Fruit fly (Drosophila melanogaster): Measurements from ENCODE around the gene tplus3b.

Gene tplus3b

DNA sequence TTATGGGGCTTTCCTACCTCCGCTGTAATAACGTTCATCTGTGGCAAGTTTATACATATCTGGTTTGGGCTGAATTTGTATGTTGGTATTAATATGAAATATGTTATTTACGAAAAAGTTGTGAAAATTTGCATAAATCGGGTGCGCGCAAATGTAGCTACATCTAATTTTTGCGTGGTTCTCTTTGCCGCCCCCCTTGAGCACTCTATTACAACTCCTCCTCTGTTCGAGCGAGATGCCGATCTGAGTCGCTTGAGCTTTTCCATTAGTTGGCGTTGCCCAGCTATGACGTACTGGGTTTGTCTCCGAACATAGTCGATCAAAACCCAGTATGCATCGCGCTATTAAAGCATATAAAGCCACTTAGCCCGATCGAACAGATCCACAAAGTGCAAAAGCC is 4.5 kb upstream of the tplus3b start, which contains the start of gene CG6675:
TSS of gene CG6675 (plus strand) at position 301 of the 400 bp plus-strand sequence.
- no peak for TF ChIP-seq noc (tag; optimal IDR thresholded peaks at IDR 0.05)

dm6 chr2L:22107204-22107603 is 3.0 kb upstream of the tplus3b start, which contains the start of gene CG10834:
TSS of gene CG10834 (minus strand) at chr2L:22107304.
- no peak for TF ChIP-seq noc (tag; optimal IDR thresholded peaks at IDR 0.05)

DNA sequence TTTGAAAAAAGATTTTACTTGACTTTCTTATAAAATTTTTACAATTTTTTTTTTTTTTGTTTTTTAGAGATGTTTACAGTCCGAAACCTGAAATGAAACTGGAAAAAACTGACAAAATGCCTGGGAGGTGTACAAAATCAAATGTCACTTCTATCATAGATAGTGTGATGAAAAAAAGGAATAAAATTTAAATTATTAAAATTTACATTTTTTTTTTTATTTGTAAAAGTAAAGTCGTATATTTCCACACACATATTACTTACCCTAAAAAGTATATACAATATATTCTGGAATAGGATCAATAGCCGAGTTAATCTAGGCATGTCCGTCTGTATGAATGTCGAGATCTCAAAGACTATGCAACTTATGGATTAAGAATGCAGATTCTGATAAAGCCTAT is 1.2 kb upstream of the tplus3b start, which contains the start of gene CG15219:
TSS of gene CG15219 (minus strand) at position 101 of the 400 bp plus-strand sequence.
- TF ChIP-seq noc (tag; optimal IDR thresholded peaks at IDR 0.05) = no peak

- TF ChIP-seq noc (tag; optimal IDR thresholded peaks at IDR 0.05) = no peak
Measured at dm6 chr2L:22079332-22079731, 24.9 kb downstream of the tplus3b start, which contains the start of gene ttm3. TSS of gene ttm3 (plus strand) at chr2L:22079632.

dm6 chr2L:22070844-22071243 is 33.4 kb downstream of the tplus3b start, which contains the start of gene tplus3a:
TSS of gene tplus3a (plus strand) at chr2L:22071144.
- no peak for TF ChIP-seq noc (tag; optimal IDR thresholded peaks at IDR 0.05)

- TF ChIP-seq noc (tag; optimal IDR thresholded peaks at IDR 0.05) = no peak
Measured at dm6 chr2L:22065243-22065642, 39.0 kb downstream of the tplus3b start, which contains the start of gene CG42597. TSS of gene CG42597 (minus strand) at chr2L:22065343.

dm6 chr2L:22059852-22060251 is 44.3 kb downstream of the tplus3b start:
- no peak for TF ChIP-seq noc (tag; optimal IDR thresholded peaks at IDR 0.05)

DNA sequence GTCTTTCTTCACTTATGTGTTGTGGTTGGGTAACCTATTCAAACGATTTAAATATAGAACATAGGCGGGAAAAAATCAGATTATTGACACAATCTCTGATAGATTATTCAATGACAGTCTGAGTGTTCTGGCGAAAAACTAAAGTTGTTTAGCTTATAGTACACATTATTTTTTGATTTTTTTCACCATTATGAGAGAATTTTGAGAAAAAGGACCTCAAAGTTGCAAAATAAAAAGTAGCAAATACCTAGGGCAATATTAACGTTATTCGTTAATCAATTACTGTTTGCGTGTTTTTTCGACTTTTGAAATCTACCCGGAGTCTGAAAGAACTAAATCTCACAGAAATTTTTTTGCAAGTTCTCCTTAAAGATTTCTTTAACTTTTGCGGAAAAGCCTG is 50.0 kb downstream of the tplus3b start, which contains the start of gene CG34173:
TSS of gene CG34173 (minus strand) at position 101 of the 400 bp plus-strand sequence.
- TF ChIP-seq noc (tag; optimal IDR thresholded peaks at IDR 0.05) = no peak

Measured in whole organism, larva.